Fruit fly (Drosophila melanogaster) whole organism, wandering third instar larva: Measurements from ENCODE around the gene nero.
A peak's percentile ranks its signal among the peaks of the same experiment; 100 is the strongest.

ENCODE experiments used
- Abd-B ChIP-seq: fragments of >200 bp; optimal IDR thresholded peaks from 2 replicates; lab custom pipeline; 2017; ENCODE audit warnings: missing biosample characterization, missing genetic modification characterization
- CG32264 ChIP-seq: fragments of 200-800 bp; sonication (Bioruptor generic); optimal IDR thresholded peaks from 2 replicates; lab custom pipeline; 2016; ENCODE audit warnings: missing biosample characterization, missing genetic modification characterization
- CG9705 ChIP-seq: fragments of 200-800 bp; sonication (Bioruptor generic); optimal IDR thresholded peaks from 2 replicates; lab custom pipeline; 2018; ENCODE audit warnings: missing biosample characterization, mild to moderate bottlenecking, missing genetic modification characterization
- CrebA ChIP-seq: fragments of 200-800 bp; sonication (Bioruptor generic); optimal IDR thresholded peaks from 2 replicates; lab custom pipeline; 2016; ENCODE audit warnings: missing biosample characterization, mild to moderate bottlenecking, missing genetic modification characterization, borderline replicate concordance
- Dif ChIP-seq: fragments of 200-275, 200-300 bp; sonication (Bioruptor generic); optimal IDR thresholded peaks from 2 replicates; lab custom pipeline; 2018; ENCODE audit warnings: missing biosample characterization, missing genetic modification characterization; ENCODE audit not compliant: partially characterized antibody
- GATAd ChIP-seq: sonication (Bioruptor generic); optimal IDR thresholded peaks from 2 replicates; lab custom pipeline; 2016; ENCODE audit warnings: missing biosample characterization, missing genetic modification characterization
- HLH106 ChIP-seq: fragments of 200-800 bp; optimal IDR thresholded peaks from 3 replicates; lab custom pipeline; 2019; ENCODE audit warnings: missing biosample characterization, mild to moderate bottlenecking, missing genetic modification characterization, moderate library complexity
- Hnf4 ChIP-seq: fragments of 200-800 bp; sonication (Bioruptor generic); optimal IDR thresholded peaks from 2 replicates; lab custom pipeline; 2016; ENCODE audit warnings: missing biosample characterization, mild to moderate bottlenecking, missing genetic modification characterization
- Hr78 ChIP-seq: fragments of >200 bp; optimal IDR thresholded peaks from 2 replicates; lab custom pipeline; 2017; ENCODE audit warnings: missing biosample characterization, missing genetic modification characterization
- Hr83 ChIP-seq: fragments of 200-300 bp; sonication (Bioruptor generic); optimal IDR thresholded peaks from 2 replicates; lab custom pipeline; 2016; ENCODE audit warnings: missing biosample characterization, mild to moderate bottlenecking, missing genetic modification characterization, moderate library complexity; ENCODE audit not compliant: poor library complexity, severe bottlenecking
- Mio ChIP-seq: sonication (Bioruptor generic); optimal IDR thresholded peaks from 2 replicates; lab custom pipeline; 2016; ENCODE audit warnings: missing biosample characterization, missing genetic modification characterization
- Myc ChIP-seq: fragments of >200 bp; optimal IDR thresholded peaks from 2 replicates; lab custom pipeline; 2017
- N ChIP-seq: fragments of >200 bp; optimal IDR thresholded peaks from 2 replicates; lab custom pipeline; 2018; ENCODE audit warnings: missing biosample characterization, missing external identifiers, missing genetic modification characterization
- OdsH ChIP-seq: fragments of 200-800 bp; sonication (Bioruptor generic); optimal IDR thresholded peaks from 2 replicates; lab custom pipeline; 2016; ENCODE audit warnings: missing biosample characterization, mild to moderate bottlenecking, missing genetic modification characterization
- Rel ChIP-seq, 2 experiments: fragments of 200-800 bp; sonication (Bioruptor generic) in 1 of 2; optimal IDR thresholded peaks; 2 replicates in 1 of 2; 3 replicates in 1 of 2; lab custom pipeline; 2016 to 2019; ENCODE audit warnings: mild to moderate bottlenecking in 2 of 2, missing biosample characterization in 2 of 2, missing genetic modification characterization in 2 of 2, moderate library complexity in 1 of 2
- Sp1 ChIP-seq: fragments of 200-800 bp; sonication (Bioruptor generic); optimal IDR thresholded peaks from 3 replicates; lab custom pipeline; 2019; ENCODE audit warnings: missing biosample characterization, mild to moderate bottlenecking, missing genetic modification characterization, moderate library complexity
- Vsx2 ChIP-seq: fragments of 200-300, 225-300 bp; sonication (Bioruptor generic); optimal IDR thresholded peaks from 2 replicates; lab custom pipeline; 2018; ENCODE audit warnings: missing biosample characterization, missing genetic modification characterization; ENCODE audit not compliant: partially characterized antibody
- br ChIP-seq: fragments of 200-800 bp; sonication (Bioruptor generic); optimal IDR thresholded peaks from 2 replicates; lab custom pipeline; 2016; ENCODE audit warnings: missing biosample characterization, missing genetic modification characterization
- brk ChIP-seq: fragments of 200-800 bp; sonication (Bioruptor generic); optimal IDR thresholded peaks from 2 replicates; lab custom pipeline; 2016; ENCODE audit warnings: missing biosample characterization, mild to moderate bottlenecking, missing genetic modification characterization
- dl ChIP-seq, 2 experiments: fragments of 175-275, 200-275 bp in 1 of 2; fragments of 200-275 bp in 1 of 2; sonication (Bioruptor generic); optimal IDR thresholded peaks; lab custom pipeline; 2018; ENCODE audit warnings: mild to moderate bottlenecking in 2 of 2, missing biosample characterization in 2 of 2, missing genetic modification characterization in 2 of 2, moderate library complexity in 2 of 2; ENCODE audit not compliant: partially characterized antibody in 2 of 2, insufficient read depth in 1 of 2
- dsf ChIP-seq: sonication (Bioruptor generic); optimal IDR thresholded peaks from 2 replicates; lab custom pipeline; 2016; ENCODE audit warnings: missing biosample characterization, missing genetic modification characterization, borderline replicate concordance
- foxo ChIP-seq, 2 experiments: fragments of 200-800 bp; sonication (Bioruptor generic); optimal IDR thresholded peaks; 2 replicates in 1 of 2; 3 replicates in 1 of 2; lab custom pipeline; 2016 to 2017; ENCODE audit warnings: missing biosample characterization in 2 of 2, missing genetic modification characterization in 2 of 2
- h ChIP-seq: fragments of 200-800 bp; sonication (Bioruptor generic); optimal IDR thresholded peaks from 3 replicates; lab custom pipeline; 2016; ENCODE audit warnings: missing biosample characterization, mild to moderate bottlenecking, missing genetic modification characterization
- jim ChIP-seq: fragments of 175-275, 200-325 bp; sonication (Bioruptor generic); optimal IDR thresholded peaks from 2 replicates; lab custom pipeline; 2016; ENCODE audit warnings: missing biosample characterization, mild to moderate bottlenecking, missing genetic modification characterization
- pan ChIP-seq: fragments of >200 bp; optimal IDR thresholded peaks from 2 replicates; lab custom pipeline; 2017
- psq ChIP-seq: fragments of 200-800 bp; sonication (Bioruptor generic); optimal IDR thresholded peaks from 3 replicates; lab custom pipeline; 2017; ENCODE audit warnings: missing biosample characterization, mild to moderate bottlenecking, missing genetic modification characterization, moderate library complexity
- rgr ChIP-seq: fragments of 200-800 bp; sonication (Bioruptor generic); optimal IDR thresholded peaks from 3 replicates; lab custom pipeline; 2016; ENCODE audit warnings: missing biosample characterization, mild to moderate bottlenecking, missing genetic modification characterization
- sage ChIP-seq: fragments of 200-800 bp; sonication (Bioruptor generic); optimal IDR thresholded peaks from 2 replicates; lab custom pipeline; 2016; ENCODE audit warnings: missing biosample characterization, mild to moderate bottlenecking, missing genetic modification characterization
- sv ChIP-seq: fragments of 200-800 bp; sonication (Bioruptor generic); optimal IDR thresholded peaks from 3 replicates; lab custom pipeline; 2016; ENCODE audit warnings: missing biosample characterization, missing genetic modification characterization
- tai ChIP-seq: sonication (Bioruptor generic); optimal IDR thresholded peaks from 2 replicates; lab custom pipeline; 2016; ENCODE audit warnings: missing biosample characterization, missing genetic modification characterization
- usp ChIP-seq: fragments of >200 bp; optimal IDR thresholded peaks from 2 replicates; lab custom pipeline; 2017; ENCODE audit warnings: missing biosample characterization, missing genetic modification characterization
- woc ChIP-seq: sonication (Bioruptor generic); optimal IDR thresholded peaks from 2 replicates; lab custom pipeline; 2016; ENCODE audit warnings: missing biosample characterization, mild to moderate bottlenecking, missing genetic modification characterization

nero gene

DNA sequence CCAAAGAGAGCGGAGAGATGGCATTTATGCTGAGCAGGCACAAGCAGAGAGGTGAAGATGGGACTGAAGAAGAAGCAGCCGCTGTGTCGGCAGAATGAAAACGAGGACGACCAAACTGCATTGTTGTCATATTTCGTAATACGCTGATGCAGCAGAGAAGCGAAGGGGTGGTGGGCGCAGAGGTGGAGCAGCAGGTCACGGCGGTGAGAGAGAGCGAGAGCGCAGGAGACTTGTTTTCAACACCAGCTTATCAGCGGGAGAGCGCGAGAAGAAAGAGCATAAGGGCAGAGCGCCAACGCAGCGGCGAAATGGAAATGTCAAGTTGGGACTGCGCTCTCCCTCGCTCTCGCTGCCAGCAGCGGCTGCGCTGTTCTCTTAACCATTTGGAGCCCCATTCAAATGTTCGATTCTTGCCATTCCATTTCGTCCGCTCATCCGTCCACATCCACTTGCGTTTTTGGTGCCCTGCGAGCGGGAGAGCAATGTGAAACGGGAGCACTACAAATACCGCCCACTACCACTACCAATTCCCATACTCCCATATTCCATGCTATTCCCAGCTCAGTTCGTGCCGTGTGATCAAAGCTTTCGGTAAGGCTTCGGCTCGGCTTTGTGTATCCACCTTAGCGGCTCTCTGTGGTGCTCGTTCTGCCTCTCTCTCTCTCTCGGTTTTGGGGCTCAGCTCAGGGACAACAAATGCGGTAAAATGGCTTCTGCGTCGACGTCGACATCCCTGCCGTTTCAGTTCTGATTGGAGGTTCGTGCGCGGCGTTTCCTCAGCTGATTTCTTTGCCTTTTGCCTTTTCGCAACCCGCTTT is 33.8 kb downstream of the nero start, which contains the start of gene ttk (continued):
- no peak for TF ChIP-seq tai (GFP tag; lab: Kevin White, UChicago)
- TF ChIP-seq br (GFP tag; lab: Kevin White, UChicago), result peak; percentile 11
- no peak for TF ChIP-seq Hnf4 (GFP tag; lab: Kevin White, UChicago)
- no peak for TF ChIP-seq CG32264 (GFP tag; lab: Kevin White, UChicago)
- TF ChIP-seq Mio (GFP tag; lab: Kevin White, UChicago), result no peak
- TF ChIP-seq jim, result no peak

DNA sequence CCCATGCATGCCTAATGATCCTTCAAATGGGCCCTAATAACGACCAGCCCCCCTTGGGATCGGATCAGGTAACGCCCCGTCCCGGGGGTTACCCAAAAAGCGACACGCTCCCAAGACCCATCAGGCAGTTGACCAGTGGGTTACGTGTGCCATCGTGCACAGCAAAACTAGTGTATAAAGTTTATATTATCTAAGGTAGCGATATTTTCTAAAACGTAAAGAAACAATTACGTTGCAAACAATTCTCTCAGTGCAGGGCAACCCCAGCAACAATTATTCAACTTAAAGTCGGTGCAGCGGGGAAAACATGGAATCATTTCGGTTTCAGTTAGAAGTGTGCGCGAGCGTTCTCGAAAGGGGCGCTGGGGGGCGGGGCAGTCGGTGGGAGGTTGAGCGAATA is 34.8 kb downstream of the nero start:
- TF ChIP-seq Hnf4 (GFP tag; lab: Kevin White, UChicago) (no peak), Rel (GFP tag; optimal IDR thresholded peaks at IDR 0.05; lab: Kevin White, UChicago) (no peak), Rel (tag; optimal IDR thresholded peaks at IDR 0.05; lab: Kevin White, UChicago) (peak; percentile 22), Sp1 (GFP tag; lab: Kevin White, UChicago) (no peak), Hr83 (GFP tag; lab: Kevin White, UChicago) (no peak)

DNA sequence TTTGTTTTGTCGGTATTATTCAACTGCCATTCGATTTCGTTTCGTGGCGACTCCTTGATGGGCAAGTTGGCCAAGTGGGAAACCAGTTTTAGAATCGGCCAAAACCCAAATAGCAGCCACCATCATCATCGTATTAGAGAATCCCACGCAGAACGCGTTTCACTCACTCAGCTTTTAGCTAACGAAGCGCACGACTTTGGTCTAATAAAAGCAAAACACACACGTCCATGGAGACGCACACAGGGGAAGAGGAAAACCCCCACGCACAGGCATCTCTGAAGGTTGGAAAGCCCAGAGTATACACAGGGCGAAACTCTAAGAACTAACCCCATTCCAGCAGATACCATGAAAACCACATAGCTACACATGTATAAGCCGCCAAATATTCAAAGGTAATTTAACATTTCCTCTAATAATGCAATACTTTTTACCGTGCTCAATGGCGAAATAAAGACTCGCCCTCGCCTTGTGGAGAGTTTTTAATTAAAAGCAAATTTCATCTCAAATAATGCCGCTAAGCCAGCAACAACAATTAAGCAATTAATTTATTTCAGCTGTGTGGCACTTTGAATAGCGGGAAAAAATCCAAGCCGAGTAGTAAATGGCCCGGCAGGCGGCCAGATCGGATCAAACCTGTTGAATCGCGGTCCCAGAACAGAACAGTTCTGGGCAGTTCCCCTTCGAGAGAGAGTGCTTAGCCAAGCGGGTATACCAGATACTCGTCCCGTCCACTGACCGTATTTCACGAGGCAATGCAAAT is 35.9 kb downstream of the nero start:
- TF ChIP-seq Hnf4 (GFP tag; lab: Kevin White, UChicago) (no peak), usp (GFP tag; lab: Kevin White, UChicago) (no peak), Hr78 (GFP tag; lab: Kevin White, UChicago) (no peak), pan (lab: Kevin White, UChicago) (no peak), Rel (GFP tag; optimal IDR thresholded peaks at IDR 0.05; lab: Kevin White, UChicago) (no peak), Rel (tag; optimal IDR thresholded peaks at IDR 0.05; lab: Kevin White, UChicago) (no peak), woc (GFP tag; lab: Kevin White, UChicago) (no peak), dl (GFP tag; optimal IDR thresholded peaks at IDR 0.05; lab: Kevin White, UChicago; ENCODE audit: insufficient read depth in 1 of 2, partially characterized antibody in 2 of 2) (no peak), rgr (GFP tag; lab: Kevin White, UChicago) (no peak), Hr83 (GFP tag; lab: Kevin White, UChicago) (no peak), dsf (GFP tag; lab: Kevin White, UChicago) (no peak), sv (GFP tag; lab: Kevin White, UChicago) (no peak), Dif (GFP tag; lab: Kevin White, UChicago) (no peak), foxo (GFP tag; optimal IDR thresholded peaks at IDR 0.05; lab: Kevin White, UChicago) (no peak), CG9705 (GFP tag; lab: Kevin White, UChicago) (no peak), h (GFP tag; lab: Kevin White, UChicago) (no peak), brk (GFP tag; lab: Kevin White, UChicago) (no peak), Mio (GFP tag; lab: Kevin White, UChicago) (no peak), Sp1 (GFP tag; lab: Kevin White, UChicago) (no peak), GATAd (GFP tag; lab: Kevin White, UChicago) (no peak), tai (GFP tag; lab: Kevin White, UChicago) (no peak)

DNA sequence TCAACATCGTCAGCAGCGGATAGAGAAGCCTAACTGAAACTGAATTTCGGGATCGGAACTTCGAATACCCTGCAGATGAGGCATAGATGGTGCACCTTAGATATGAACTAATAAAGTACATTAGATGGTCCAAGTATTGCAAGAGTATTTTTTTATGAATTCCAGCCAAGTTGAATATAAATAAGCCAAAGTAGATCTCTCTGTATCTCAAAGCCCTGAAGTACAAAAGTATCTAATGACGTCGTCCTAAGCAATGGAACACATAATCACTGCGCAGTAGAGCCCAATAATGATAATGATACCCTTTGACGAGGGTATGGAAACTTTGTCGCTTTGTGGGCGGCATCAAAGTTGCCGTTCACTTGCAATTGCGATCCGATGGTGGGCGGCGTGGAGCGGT is 37.6 kb downstream of the nero start:
- TF ChIP-seq N (GFP tag; lab: Kevin White, UChicago), result no peak
- TF ChIP-seq CrebA (GFP tag; lab: Kevin White, UChicago), result no peak
- no peak for TF ChIP-seq Hr83 (GFP tag; lab: Kevin White, UChicago)
- no peak for TF ChIP-seq Sp1 (GFP tag; lab: Kevin White, UChicago)
- TF ChIP-seq CG9705 (GFP tag; lab: Kevin White, UChicago), result no peak
- no peak for TF ChIP-seq OdsH
- no peak for TF ChIP-seq Abd-B (GFP tag; lab: Kevin White, UChicago)
- TF ChIP-seq sv (GFP tag; lab: Kevin White, UChicago), result no peak
- TF ChIP-seq foxo (GFP tag; optimal IDR thresholded peaks at IDR 0.05; lab: Kevin White, UChicago), result no peak
- no peak for TF ChIP-seq HLH106 (tag; lab: Kevin White, UChicago)
- TF ChIP-seq Myc (lab: Kevin White, UChicago), result no peak
- no peak for TF ChIP-seq Hnf4 (GFP tag; lab: Kevin White, UChicago)
- TF ChIP-seq Vsx2 (GFP tag; lab: Kevin White, UChicago), result no peak
- no peak for TF ChIP-seq psq
- TF ChIP-seq sage (GFP tag; lab: Kevin White, UChicago), result no peak
- no peak for TF ChIP-seq CG32264 (GFP tag; lab: Kevin White, UChicago)
- TF ChIP-seq GATAd (GFP tag; lab: Kevin White, UChicago), result no peak
- TF ChIP-seq dsf (GFP tag; lab: Kevin White, UChicago), result no peak
